Worm (Caenorhabditis elegans) whole organism, late embryonic: Measurements from ENCODE around the gene C01G6.9.

ENCODE experiments used
- C08G9.2 ChIP-seq: sonication (generic microtip); optimal IDR thresholded peaks from 2 replicates; lab custom pipeline; 2016; ENCODE audit warnings: mild to moderate bottlenecking, missing genetic modification characterization, moderate library complexity, missing compliant biosample characterization
- C38D4.7 ChIP-seq: fragments of 200-800 bp; sonication (Bioruptor generic); optimal IDR thresholded peaks from 2 replicates; lab custom pipeline; 2018; ENCODE audit warnings: mild to moderate bottlenecking, missing genetic modification characterization, moderate library complexity, missing compliant biosample characterization
- K09A11.1 ChIP-seq: sonication (generic microtip); optimal IDR thresholded peaks from 2 replicates; lab custom pipeline; 2017; ENCODE audit warnings: antibody characterized with exemption, mild to moderate bottlenecking, missing genetic modification characterization, missing compliant biosample characterization; ENCODE audit not compliant: insufficient read depth
- T23F11.4 ChIP-seq: fragments of 200-800 bp; sonication (Bioruptor generic); optimal IDR thresholded peaks from 2 replicates; lab custom pipeline; 2018; ENCODE audit warnings: mild to moderate bottlenecking, missing genetic modification characterization, missing compliant biosample characterization
- ahr-1 ChIP-seq: sonication (generic microtip); optimal IDR thresholded peaks from 2 replicates; lab custom pipeline; 2016; ENCODE audit warnings: missing genetic modification characterization, missing compliant biosample characterization
- ceh-14 ChIP-seq: sonication (generic microtip); optimal IDR thresholded peaks from 2 replicates; lab custom pipeline; 2016; ENCODE audit warnings: missing genotype, missing genetic modification characterization, missing compliant biosample characterization
- ceh-18 ChIP-seq: sonication (generic microtip); optimal IDR thresholded peaks from 2 replicates; lab custom pipeline; 2016; ENCODE audit warnings: missing genetic modification characterization, missing compliant biosample characterization
- ceh-2 ChIP-seq: sonication (generic microtip); optimal IDR thresholded peaks from 2 replicates; lab custom pipeline; 2016; ENCODE audit warnings: missing genotype, missing genetic modification characterization, missing compliant biosample characterization
- ceh-22 ChIP-seq: sonication (generic microtip); optimal IDR thresholded peaks from 2 replicates; lab custom pipeline; 2017; ENCODE audit warnings: missing biosample characterization, missing genetic modification characterization
- ceh-31 ChIP-seq: sonication (generic microtip); optimal IDR thresholded peaks from 2 replicates; lab custom pipeline; 2016; ENCODE audit warnings: missing genetic modification characterization, missing compliant biosample characterization
- ceh-34 ChIP-seq: sonication (generic microtip); optimal IDR thresholded peaks from 2 replicates; lab custom pipeline; 2016; ENCODE audit warnings: mild to moderate bottlenecking, missing genetic modification characterization, missing compliant biosample characterization
- ceh-48 ChIP-seq: sonication (generic microtip); optimal IDR thresholded peaks from 2 replicates; lab custom pipeline; 2016; ENCODE audit warnings: missing genetic modification characterization, inconsistent platforms, missing compliant biosample characterization
- ceh-6 ChIP-seq: fragments of 200-800 bp; sonication (Bioruptor generic); optimal IDR thresholded peaks from 2 replicates; lab custom pipeline; 2018; ENCODE audit warnings: mild to moderate bottlenecking, missing genetic modification characterization, missing compliant biosample characterization
- ceh-9 ChIP-seq: sonication (generic microtip); optimal IDR thresholded peaks from 2 replicates; lab custom pipeline; 2016; ENCODE audit warnings: mild to moderate bottlenecking, missing genetic modification characterization, inconsistent platforms, missing compliant biosample characterization
- che-1 ChIP-seq: sonication (generic microtip); optimal IDR thresholded peaks from 2 replicates; lab custom pipeline; 2016; ENCODE audit warnings: mild to moderate bottlenecking, missing genetic modification characterization, missing compliant biosample characterization
- elt-2 ChIP-seq: sonication (generic microtip); optimal IDR thresholded peaks from 2 replicates; lab custom pipeline; 2016; ENCODE audit warnings: missing genetic modification reagents, missing genetic modification characterization, missing compliant biosample characterization
- elt-4 ChIP-seq: sonication (generic microtip); optimal IDR thresholded peaks from 2 replicates; lab custom pipeline; 2016; ENCODE audit warnings: missing genetic modification characterization, missing compliant biosample characterization
- ets-4 ChIP-seq: sonication (generic microtip); optimal IDR thresholded peaks from 2 replicates; lab custom pipeline; 2016; ENCODE audit warnings: missing genetic modification characterization, missing compliant biosample characterization
- fkh-6 ChIP-seq: sonication (generic microtip); optimal IDR thresholded peaks from 2 replicates; lab custom pipeline; 2016; ENCODE audit warnings: missing genetic modification characterization, missing compliant biosample characterization
- hlh-15 ChIP-seq: sonication (generic microtip); optimal IDR thresholded peaks from 2 replicates; lab custom pipeline; 2016; ENCODE audit warnings: missing genetic modification characterization, missing compliant biosample characterization
- lim-6 ChIP-seq: sonication (generic microtip); optimal IDR thresholded peaks from 2 replicates; lab custom pipeline; 2016; ENCODE audit warnings: missing genetic modification characterization, missing compliant biosample characterization
- lin-11 ChIP-seq: fragments of 200-800 bp; sonication (Bioruptor generic); optimal IDR thresholded peaks from 2 replicates; lab custom pipeline; 2018; ENCODE audit warnings: mild to moderate bottlenecking, missing genetic modification characterization, missing compliant biosample characterization
- madf-2 ChIP-seq: sonication (generic microtip); optimal IDR thresholded peaks from 2 replicates; lab custom pipeline; 2017; ENCODE audit warnings: missing genetic modification characterization, missing compliant biosample characterization
- nfya-1 ChIP-seq: sonication (generic microtip); optimal IDR thresholded peaks from 2 replicates; lab custom pipeline; 2017; ENCODE audit warnings: missing genetic modification characterization, mild to moderate bottlenecking, missing compliant biosample characterization, antibody characterized with exemption, moderate library complexity
- nhr-11 ChIP-seq: fragments of 150-350 bp; optimal IDR thresholded peaks from 2 replicates; lab custom pipeline; 2014; ENCODE audit warnings: missing biosample characterization, missing genetic modification characterization
- pax-1 ChIP-seq: fragments of 150-350 bp; optimal IDR thresholded peaks from 2 replicates; lab custom pipeline; 2014; ENCODE audit warnings: missing biosample characterization, missing genetic modification characterization
- ref-2 ChIP-seq: sonication (generic microtip); optimal IDR thresholded peaks from 2 replicates; lab custom pipeline; 2016; ENCODE audit warnings: missing genetic modification characterization, missing compliant biosample characterization
- sox-2 ChIP-seq: fragments of 200-800 bp; sonication (Bioruptor generic); IDR thresholded peaks from 2 replicates; pipeline ENCODE4 v1.3.6; 2022; ENCODE audit warnings: missing genetic modification reagents, missing genetic modification characterization, missing compliant biosample characterization
- syd-9 ChIP-seq: sonication (generic microtip); optimal IDR thresholded peaks from 2 replicates; lab custom pipeline; 2016; ENCODE audit warnings: mild to moderate bottlenecking, missing genetic modification characterization, moderate library complexity, missing compliant biosample characterization
- tbx-2 ChIP-seq: sonication (generic microtip); optimal IDR thresholded peaks from 2 replicates; lab custom pipeline; 2016; ENCODE audit warnings: missing genetic modification characterization, missing compliant biosample characterization
- tbx-7 ChIP-seq: sonication (generic microtip); optimal IDR thresholded peaks from 2 replicates; lab custom pipeline; 2016; ENCODE audit warnings: missing genotype, missing genetic modification characterization, missing compliant biosample characterization
- unc-42 ChIP-seq: sonication (generic microtip); optimal IDR thresholded peaks from 2 replicates; lab custom pipeline; 2016; ENCODE audit warnings: missing genotype, missing genetic modification characterization, missing compliant biosample characterization
- unc-55 ChIP-seq: sonication (generic microtip); optimal IDR thresholded peaks from 2 replicates; lab custom pipeline; 2017; ENCODE audit warnings: missing biosample characterization, missing genetic modification reagents, missing genetic modification characterization
- unc-86 ChIP-seq: sonication (generic microtip); optimal IDR thresholded peaks from 2 replicates; lab custom pipeline; 2016; ENCODE audit warnings: missing genetic modification characterization, missing compliant biosample characterization
- ztf-16 ChIP-seq: sonication (generic microtip); optimal IDR thresholded peaks from 2 replicates; lab custom pipeline; 2017; ENCODE audit warnings: missing genetic modification characterization, missing compliant biosample characterization

Gene C01G6.9

DNA sequence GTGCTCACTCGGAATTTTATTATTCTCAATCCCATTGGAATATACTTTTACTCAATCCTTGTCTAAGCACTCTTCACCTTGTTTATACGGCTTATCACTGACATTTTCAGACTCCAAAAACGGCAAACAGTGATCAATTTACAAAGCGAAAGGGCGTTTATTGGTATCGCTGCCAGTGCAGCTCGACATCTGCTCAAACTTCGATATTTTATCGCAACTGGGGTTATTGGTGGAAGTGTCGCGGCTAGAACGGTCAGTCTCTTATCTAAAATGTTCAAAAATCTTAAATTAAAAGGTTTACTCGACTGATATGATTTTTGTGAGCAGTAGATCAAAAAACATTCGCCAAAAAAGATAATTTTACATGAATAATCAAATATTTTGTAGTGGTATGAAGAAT, 29.9 kb upstream of the C01G6.9 start:
- TF ChIP-seq nhr-11 (no peak), ceh-34 (tag; lab: Kevin White, UChicago) (no peak), tbx-7 (tag; lab: Kevin White, UChicago) (no peak), syd-9 (tag; lab: Kevin White, UChicago) (no peak), C38D4.7 (GFP tag; lab: Kevin White, UChicago) (no peak), T23F11.4 (GFP tag; lab: Kevin White, UChicago) (no peak), ref-2 (tag; lab: Kevin White, UChicago) (no peak), ets-4 (tag; lab: Kevin White, UChicago) (no peak), ceh-22 (no peak), che-1 (tag; lab: Kevin White, UChicago) (no peak), unc-86 (tag; lab: Kevin White, UChicago) (no peak), sox-2 (GFP tag; lab: Robert Waterston, UW) (no peak), fkh-6 (tag; lab: Kevin White, UChicago) (no peak), K09A11.1 (no peak), lin-11 (no peak), lim-6 (no peak), elt-4 (tag; lab: Kevin White, UChicago) (no peak)

DNA sequence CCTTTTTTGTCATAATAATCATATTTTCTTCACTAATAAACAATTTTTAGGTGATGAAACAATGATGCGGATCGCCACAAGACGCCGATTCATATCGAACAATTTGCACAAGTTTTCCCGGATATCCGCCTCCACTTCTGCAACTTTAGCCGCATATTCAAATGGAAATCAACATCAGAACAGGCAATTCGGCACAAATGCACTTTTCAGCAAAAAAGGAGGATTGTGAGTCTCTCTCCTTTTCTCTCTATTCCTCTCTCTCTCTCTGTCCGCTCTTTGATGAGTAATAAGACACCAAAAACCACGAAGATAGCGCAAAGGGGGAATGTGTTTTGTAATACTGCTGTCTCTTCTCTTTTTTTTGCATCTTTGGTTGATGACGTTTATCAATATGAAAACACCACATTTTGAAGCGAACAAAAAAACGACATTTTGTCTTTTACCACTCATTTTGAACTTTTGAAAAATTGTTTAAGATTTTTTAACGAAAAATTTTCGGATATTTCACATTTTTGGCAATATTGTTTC, 29.3 kb upstream of the C01G6.9 start, which contains the start of gene eat-3:
Gene eat-3, plus strand, starts transcription at position 51 of the 528 bp plus-strand sequence.
- no peak for TF ChIP-seq C08G9.2 (tag; lab: Kevin White, UChicago)
- peak; percentile 41 for TF ChIP-seq ceh-34 (tag; lab: Kevin White, UChicago)
- peak; percentile 2 for TF ChIP-seq unc-55 (GFP tag; lab: Kevin White, UChicago)
- TF ChIP-seq, all 69 proteins: peak for 2

DNA sequence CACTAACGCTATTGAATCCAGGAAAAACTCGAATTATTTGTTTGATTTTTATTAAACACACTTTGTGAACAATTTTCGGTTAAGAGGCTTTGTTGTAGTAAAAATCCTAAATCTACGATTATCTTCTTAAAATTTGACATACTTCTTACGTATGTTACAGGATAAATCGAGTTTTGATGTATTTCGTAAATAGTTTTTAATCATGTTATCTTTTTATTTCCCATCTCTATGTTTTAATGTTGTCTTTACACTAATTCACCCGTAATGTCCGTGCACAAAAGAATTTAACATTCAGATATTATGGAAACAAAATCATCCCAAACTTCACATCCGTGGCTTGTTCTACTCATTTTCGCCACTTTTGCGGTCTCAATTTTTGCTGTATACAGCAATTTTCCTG, 28.0 kb upstream of the C01G6.9 start, which contains the start of gene egli-1:
Gene egli-1, plus strand, starts transcription at position 301 of the 400 bp plus-strand sequence.
- TF ChIP-seq unc-86 (tag; lab: Kevin White, UChicago) (no peak), elt-4 (tag; lab: Kevin White, UChicago) (no peak), ceh-18 (no peak)

DNA sequence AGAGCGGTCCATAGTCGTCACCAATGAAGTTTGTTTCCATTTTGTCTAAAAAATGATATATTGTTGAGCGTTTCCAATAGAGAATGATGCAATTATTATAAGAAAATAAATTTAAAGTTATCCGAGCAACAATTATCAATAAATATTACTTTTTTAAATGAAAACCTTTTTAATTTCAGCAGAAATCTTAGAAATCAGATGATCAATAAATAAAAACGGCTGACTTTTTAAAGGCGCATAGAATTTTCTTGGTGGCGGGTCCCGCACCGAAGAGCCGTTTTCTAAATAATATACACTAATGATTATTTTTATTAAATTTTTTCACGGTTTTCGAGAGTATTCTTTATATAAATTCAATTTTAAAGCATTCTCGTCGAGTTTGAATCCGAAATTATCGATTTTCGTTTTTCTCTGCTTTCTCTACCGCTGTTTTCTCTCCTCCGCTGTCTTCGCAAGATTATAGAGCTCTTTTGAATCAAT, 27.3 kb upstream of the C01G6.9 start, which contains the start of gene rab-39:
Gene rab-39, minus strand, starts transcription at position 51 of the 480 bp plus-strand sequence.
- TF ChIP-seq unc-42 (tag; lab: Kevin White, UChicago) (peak; percentile 53), C38D4.7 (GFP tag; lab: Kevin White, UChicago) (no peak), ceh-48 (tag; lab: Kevin White, UChicago) (peak; percentile 3)

DNA sequence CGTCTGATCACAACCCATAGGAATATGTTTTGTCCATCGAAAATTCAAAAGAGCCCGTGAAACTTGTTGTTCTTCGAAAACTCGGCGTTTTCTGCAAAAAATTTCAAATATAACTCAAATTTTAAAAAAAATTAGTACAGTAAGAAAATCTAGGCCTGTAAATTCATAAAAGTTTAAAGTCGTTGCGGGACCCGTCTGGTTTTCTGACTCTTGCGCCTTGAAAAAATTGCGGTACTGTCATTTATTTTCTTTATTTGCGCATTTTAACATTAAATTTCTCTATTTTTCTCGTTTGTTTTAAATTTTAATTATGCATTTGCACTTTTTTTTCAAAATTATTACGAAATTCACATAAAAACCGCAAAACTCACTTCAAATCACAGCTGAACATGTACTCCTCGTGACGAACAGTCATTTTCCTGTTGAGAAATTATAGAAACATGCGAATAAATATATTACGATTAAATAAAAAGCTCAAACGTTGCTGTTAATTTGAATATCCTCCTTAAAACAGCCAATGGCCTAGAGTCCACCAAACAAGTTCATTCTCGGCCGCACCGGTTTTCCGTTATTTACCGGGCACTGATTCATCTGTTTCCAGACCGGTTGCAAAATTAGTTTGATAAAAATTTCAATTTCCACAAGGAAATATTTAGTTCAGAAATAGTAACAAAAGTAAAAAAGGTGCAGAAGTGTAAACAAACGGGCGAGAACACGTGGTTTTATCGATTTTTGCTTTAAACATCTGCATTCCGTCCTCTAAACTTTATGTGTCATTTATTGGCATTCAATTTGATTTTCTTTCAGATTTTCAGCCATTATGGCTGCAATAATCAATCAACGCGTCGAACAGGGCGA, 23.7 kb upstream of the C01G6.9 start, which contains the start of the genes csa-1 and wdfy-2:
Gene csa-1, minus strand, starts transcription at position 669 of the 858 bp plus-strand sequence.
Gene wdfy-2, plus strand, starts transcription at position 808 of the 858 bp plus-strand sequence.
- TF ChIP-seq unc-42 (tag; lab: Kevin White, UChicago) (no peak), ceh-31 (tag; lab: Kevin White, UChicago) (peak; percentile 26), ceh-9 (tag; lab: Kevin White, UChicago) (no peak), nfya-1 (no peak), T23F11.4 (GFP tag; lab: Kevin White, UChicago) (no peak), ceh-14 (tag; lab: Kevin White, UChicago) (no peak), lin-11 (no peak), ztf-16 (tag; lab: Kevin White, UChicago) (no peak), madf-2 (tag; lab: Kevin White, UChicago) (no peak), ceh-2 (tag; lab: Kevin White, UChicago) (peak; percentile 19), C08G9.2 (tag; lab: Kevin White, UChicago) (peak; percentile 39), hlh-15 (tag; lab: Kevin White, UChicago) (no peak), ceh-6 (no peak), K09A11.1 (no peak), tbx-2 (tag; lab: Kevin White, UChicago) (no peak), pax-1 (tag; lab: Kevin White, UChicago) (no peak), lim-6 (no peak), ahr-1 (tag; lab: Kevin White, UChicago) (no peak), nhr-11 (no peak), elt-2 (tag; lab: Kevin White, UChicago) (no peak)
